Worm (Caenorhabditis elegans): ENCODE measurements around the gene srh-36.

Gene srh-36

DNA sequence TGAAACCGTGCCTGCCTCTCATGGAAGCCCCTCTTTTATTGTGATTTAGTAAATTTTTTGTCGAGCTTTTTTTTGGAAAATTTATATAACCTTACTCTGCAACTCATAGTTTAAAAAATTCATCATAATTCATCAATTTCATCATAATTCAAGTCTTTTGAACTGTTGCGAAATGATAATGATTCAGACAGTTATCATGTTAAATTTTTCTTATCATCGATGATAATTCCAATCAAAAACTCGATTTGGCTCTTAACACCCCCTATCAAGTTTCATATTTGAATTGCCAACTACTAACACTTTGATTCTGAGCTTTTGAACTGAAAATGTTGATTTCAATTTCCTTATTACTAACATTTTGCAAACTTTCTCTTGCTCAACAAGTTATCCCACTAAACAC is 11.3 kb downstream of the srh-36 start, which contains the start of gene F54E2.1:
TSS of gene F54E2.1 (plus strand) at position 235 of the 400 bp plus-strand sequence.
- TF ChIP-seq ztf-22 (GFP tag; optimal IDR thresholded peaks at IDR 0.05) (no peak), Y67H2A.10 (GFP tag; conservative IDR thresholded peaks at IDR 0.05) (no peak), ZK185.1 (tag; optimal IDR thresholded peaks at IDR 0.05; ENCODE audit: poor library complexity, severe bottlenecking) (no peak), cebp-1 (GFP tag; IDR thresholded peaks at IDR 0.05) (peak; percentile 87), cebp-1 (tag; optimal IDR thresholded peaks at IDR 0.05) (no peak), tbp1 (GFP tag; optimal IDR thresholded peaks at IDR 0.05) (no peak), nhr-80 (tag; optimal IDR thresholded peaks at IDR 0.05) (peak; percentile 82), F39B2.1 (GFP tag; IDR thresholded peaks at IDR 0.05) (no peak), xnd-1 (tag; optimal IDR thresholded peaks at IDR 0.05) (no peak)

DNA sequence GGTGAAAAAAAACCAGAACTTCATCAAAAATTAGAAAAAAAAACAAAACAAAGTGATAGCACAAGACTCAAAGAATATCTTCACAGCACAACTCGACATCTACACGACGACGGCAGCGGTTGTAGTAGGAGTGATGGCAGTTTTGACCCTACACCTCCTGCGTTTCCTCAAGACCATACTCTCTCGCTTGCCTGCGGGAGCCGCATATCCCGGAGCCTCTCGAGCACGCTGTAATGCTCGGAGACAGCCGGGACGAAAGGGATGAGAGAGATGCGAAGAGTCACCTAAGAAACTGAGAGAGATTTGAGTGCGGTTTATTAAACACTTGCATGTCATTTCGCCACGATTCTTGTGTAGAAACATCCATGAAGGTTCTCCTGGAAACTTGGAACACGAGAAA is 12.0 kb downstream of the srh-36 start:
- TF ChIP-seq attf-3 (GFP tag; conservative IDR thresholded peaks at IDR 0.05), result no peak
- no peak for TF ChIP-seq cebp-1 (GFP tag; IDR thresholded peaks at IDR 0.05)
- no peak for TF ChIP-seq cebp-1 (tag; optimal IDR thresholded peaks at IDR 0.05)
- no peak for TF ChIP-seq ceh-40 (GFP tag; IDR thresholded peaks at IDR 0.05)
- TF ChIP-seq pha-4 (tag; optimal IDR thresholded peaks at IDR 0.05), result no peak

DNA sequence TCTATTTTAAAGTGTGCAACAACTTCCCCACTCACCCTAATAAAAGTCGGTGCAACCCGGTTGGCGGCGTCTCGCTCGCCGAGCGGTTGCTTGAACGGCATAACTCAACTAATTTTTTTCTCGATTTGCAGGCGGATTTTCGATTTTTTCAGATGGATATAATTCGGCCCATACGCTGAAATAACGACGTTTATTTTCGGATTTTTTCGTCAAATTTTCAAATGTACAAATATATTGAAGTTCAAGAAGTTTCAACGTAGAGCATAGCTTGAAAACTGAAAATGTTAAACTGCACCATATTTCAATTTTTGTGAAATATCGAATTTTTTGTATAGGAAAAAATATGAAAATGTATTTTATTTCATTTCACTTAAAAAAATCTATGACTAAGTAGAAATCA is 13.7 kb downstream of the srh-36 start, which contains the start of gene ketn-1:
TSS of gene ketn-1 (minus strand) at position 101 of the 400 bp plus-strand sequence.
- no peak for TF ChIP-seq B0019.2 (GFP tag; conservative IDR thresholded peaks at IDR 0.05)
- no peak for TF ChIP-seq mel-28 (tag; optimal IDR thresholded peaks at IDR 0.05; ENCODE audit: borderline replicate concordance)
- TF ChIP-seq Y79H2A.3 (GFP tag; conservative IDR thresholded peaks at IDR 0.05), result no peak
- TF ChIP-seq madf-8 (GFP tag; conservative IDR thresholded peaks at IDR 0.05), result no peak
- TF ChIP-seq hmg-1.2 (GFP tag; IDR thresholded peaks at IDR 0.05), result no peak
- TF ChIP-seq C17E4.6 (GFP tag; IDR thresholded peaks at IDR 0.05), result no peak
- no peak for TF ChIP-seq efl-1 (GFP tag; optimal IDR thresholded peaks at IDR 0.05)

ce11 chrV:2803258-2803657 is 18.2 kb downstream of the srh-36 start:
- TF ChIP-seq nhr-120 (GFP tag; IDR thresholded peaks at IDR 0.05), result no peak
- TF ChIP-seq zfh-2 (GFP tag; conservative IDR thresholded peaks at IDR 0.05), result peak; percentile 57

DNA sequence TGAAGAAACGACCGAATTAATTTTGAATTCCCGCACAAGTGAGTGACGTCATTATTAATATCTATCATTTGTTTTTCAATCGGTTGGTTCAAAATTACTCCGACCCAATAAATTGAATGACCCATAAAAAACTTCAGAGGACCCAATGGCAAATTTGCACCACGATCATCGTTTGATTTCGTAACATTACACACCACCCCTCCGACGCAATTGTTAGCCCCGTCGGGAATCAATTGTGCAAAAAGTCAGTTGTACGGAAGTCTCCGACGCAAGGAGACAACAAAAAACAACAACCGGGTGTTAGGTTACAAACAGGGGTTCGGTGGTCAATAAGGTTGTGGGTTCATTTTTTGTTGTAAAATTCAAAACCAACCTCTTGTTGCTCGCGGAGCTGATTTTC is 19.5 kb downstream of the srh-36 start:
- TF ChIP-seq hlh-12 (tag; optimal IDR thresholded peaks at IDR 0.05) (no peak), aptf-2 (GFP tag; conservative IDR thresholded peaks at IDR 0.05) (no peak), madf-8 (GFP tag; conservative IDR thresholded peaks at IDR 0.05) (no peak), nhr-27 (tag; optimal IDR thresholded peaks at IDR 0.05) (no peak)

DNA sequence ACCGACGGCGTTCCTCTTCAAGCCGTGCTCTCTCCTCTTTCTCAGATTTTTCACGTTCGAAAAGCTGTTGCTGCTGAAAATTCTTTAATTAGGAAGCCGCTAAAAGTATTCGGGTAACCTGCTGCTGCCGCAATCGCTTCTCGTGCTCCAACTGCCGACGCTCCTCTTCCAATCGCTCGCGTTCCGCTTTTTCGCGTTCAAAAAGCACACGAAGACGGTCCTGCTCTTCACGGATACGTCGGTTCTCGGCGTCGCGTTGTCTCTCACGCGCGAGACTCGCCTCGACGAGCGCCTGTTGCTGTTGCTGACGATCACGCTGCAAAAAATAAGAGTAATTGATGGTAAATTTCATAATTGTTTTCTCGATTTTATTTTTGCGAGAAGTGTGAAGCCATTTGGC is 20.8 kb downstream of the srh-36 start:
- TF ChIP-seq Y67H2A.10 (GFP tag; conservative IDR thresholded peaks at IDR 0.05), result no peak
- no peak for TF ChIP-seq chd-7 (tag; optimal IDR thresholded peaks at IDR 0.05)
- no peak for TF ChIP-seq dox-1 (GFP tag; IDR thresholded peaks at IDR 0.05)
- TF ChIP-seq Y53G8AR.9 (GFP tag; conservative IDR thresholded peaks at IDR 0.05), result no peak
- peak; percentile 65; the same call in 1 of the 2 replicates for TF ChIP-seq zfh-2 (GFP tag; conservative IDR thresholded peaks at IDR 0.05)
- TF ChIP-seq tlf-1 (GFP tag; optimal IDR thresholded peaks at IDR 0.05), result no peak
- TF ChIP-seq attf-6 (GFP tag; IDR thresholded peaks at IDR 0.05), result no peak
- TF ChIP-seq egrh-3 (GFP tag; IDR thresholded peaks at IDR 0.05), result peak; percentile 11; the same call in 1 of the 2 replicates
- no peak for TF ChIP-seq lin-40 (tag; optimal IDR thresholded peaks at IDR 0.05)
- no peak for TF ChIP-seq cebp-1 (GFP tag; IDR thresholded peaks at IDR 0.05)
- TF ChIP-seq cebp-1 (tag; optimal IDR thresholded peaks at IDR 0.05), result no peak
- TF ChIP-seq bed-2 (GFP tag; IDR thresholded peaks at IDR 0.05), result no peak
- TF ChIP-seq T26A5.8 (tag; optimal IDR thresholded peaks at IDR 0.05), result no peak

Data from whole organism, young adult.